Worm (Caenorhabditis elegans) whole organism, L1 larva: ENCODE results near the gene R13H4.5.

Source experiments
- C34B4.2 ChIP-seq: sonication (generic microtip); optimal IDR thresholded peaks from 2 replicates; lab custom pipeline; 2017; ENCODE audit warnings: mild to moderate bottlenecking, missing genetic modification characterization, missing compliant biosample characterization
- aha-1 ChIP-seq: fragments of 150-350 bp; optimal IDR thresholded peaks from 2 replicates; lab custom pipeline; 2014; ENCODE audit warnings: missing biosample characterization, missing genetic modification characterization
- alr-1 ChIP-seq: fragments of 200-800 bp; sonication (Bioruptor generic); optimal IDR thresholded peaks from 2 replicates; lab custom pipeline; 2018; ENCODE audit warnings: borderline replicate concordance, mild to moderate bottlenecking, missing genetic modification characterization, missing compliant biosample characterization
- aly-2 ChIP-seq: fragments of 150-350 bp; optimal IDR thresholded peaks from 2 replicates; lab custom pipeline; 2014; ENCODE audit warnings: missing biosample characterization, missing genetic modification characterization
- ama-1 ChIP-seq: fragments of 150-350 bp; optimal IDR thresholded peaks from 2 replicates; lab custom pipeline; 2014
- blmp-1 ChIP-seq: fragments of 150-350 bp; optimal IDR thresholded peaks from 2 replicates; lab custom pipeline; 2014; ENCODE audit warnings: missing biosample characterization, missing genetic modification characterization
- ceh-63 ChIP-seq: fragments of 200-800 bp; sonication (Bioruptor generic); optimal IDR thresholded peaks from 2 replicates; lab custom pipeline; 2018; ENCODE audit warnings: mild to moderate bottlenecking, missing genetic modification characterization, missing compliant biosample characterization
- ceh-8 ChIP-seq: fragments of 200-800 bp; sonication (Bioruptor generic); optimal IDR thresholded peaks from 2 replicates; lab custom pipeline; 2018; ENCODE audit warnings: mild to moderate bottlenecking, missing genetic modification characterization, moderate library complexity, missing compliant biosample characterization
- ceh-88 ChIP-seq: fragments of 200-800 bp; sonication (Bioruptor generic); IDR thresholded peaks from 2 replicates; pipeline ENCODE4 v1.3.6; 2022; ENCODE audit warnings: missing genetic modification characterization, missing compliant biosample characterization
- ceh-90 ChIP-seq: sonication (generic microtip); optimal IDR thresholded peaks from 2 replicates; lab custom pipeline; 2016; ENCODE audit warnings: missing genetic modification characterization, missing compliant biosample characterization
- dpl-1 ChIP-seq, 3 experiments: fragments of 150-350 bp in 2 of 3; sonication (generic microtip) in 1 of 3; optimal IDR thresholded peaks; 2 replicates each; lab custom pipeline; 2014 to 2017; ENCODE audit warnings: missing biosample characterization in 3 of 3, missing genetic modification characterization in 3 of 3, missing genetic modification reagents in 3 of 3
- egl-13 ChIP-seq: sonication (generic microtip); optimal IDR thresholded peaks from 2 replicates; lab custom pipeline; 2016; ENCODE audit warnings: missing genotype, missing genetic modification reagents, missing genetic modification characterization, missing compliant biosample characterization
- ets-5 ChIP-seq: fragments of 200-800 bp; sonication (Bioruptor generic); IDR thresholded peaks from 2 replicates; pipeline ENCODE4 v1.3.6; 2022; ENCODE audit warnings: missing genetic modification characterization, missing compliant biosample characterization
- fkh-4 ChIP-seq: sonication (generic microtip); optimal IDR thresholded peaks from 2 replicates; lab custom pipeline; 2016; ENCODE audit warnings: missing compliant biosample characterization, missing genetic modification characterization, borderline replicate concordance
- grh-1 ChIP-seq: fragments of 200-800 bp; sonication (Bioruptor generic); IDR thresholded peaks from 2 replicates; pipeline ENCODE4 v1.3.6; 2022; ENCODE audit warnings: missing genetic modification reagents, missing genetic modification characterization, missing compliant biosample characterization
- hlh-17 ChIP-seq: fragments of 200-800 bp; sonication (Bioruptor generic); optimal IDR thresholded peaks from 2 replicates; lab custom pipeline; 2018; ENCODE audit warnings: missing genetic modification characterization, mild to moderate bottlenecking, missing compliant biosample characterization, moderate library complexity, borderline replicate concordance
- hpl-2 ChIP-seq: fragments of 150-350 bp; optimal IDR thresholded peaks from 2 replicates; lab custom pipeline; 2014; ENCODE audit warnings: missing biosample characterization, missing genetic modification reagents, missing genetic modification characterization
- irx-1 ChIP-seq: sonication (generic microtip); optimal IDR thresholded peaks from 2 replicates; lab custom pipeline; 2016; ENCODE audit warnings: missing genetic modification characterization, missing compliant biosample characterization
- isw-1 ChIP-seq: fragments of 200-800 bp; sonication (Bioruptor generic); IDR thresholded peaks from 2 replicates; pipeline ENCODE4 v1.3.6; 2022; ENCODE audit warnings: missing genetic modification characterization, missing compliant biosample characterization
- jun-1 ChIP-seq: fragments of 150-350 bp; optimal IDR thresholded peaks from 2 replicates; lab custom pipeline; 2014; ENCODE audit warnings: missing biosample characterization, missing genetic modification reagents, missing genetic modification characterization
- lin-13 ChIP-seq: fragments of 150-350 bp; optimal IDR thresholded peaks from 2 replicates; lab custom pipeline; 2014; ENCODE audit warnings: missing biosample characterization, missing genetic modification reagents, missing genetic modification characterization
- lin-14 ChIP-seq: fragments of 200-800 bp; sonication (Bioruptor generic); optimal IDR thresholded peaks from 2 replicates; lab custom pipeline; 2018; ENCODE audit warnings: mild to moderate bottlenecking, missing genetic modification characterization, moderate library complexity, missing compliant biosample characterization
- lin-15B ChIP-seq: fragments of 150-350 bp; sonication (generic microtip); optimal IDR thresholded peaks from 3 replicates; lab custom pipeline; 2014; ENCODE audit warnings: missing biosample characterization, missing genetic modification characterization
- lin-39 ChIP-seq: fragments of 150-350 bp; optimal IDR thresholded peaks from 2 replicates; lab custom pipeline; 2014; ENCODE audit warnings: missing biosample characterization, missing genetic modification reagents, missing genetic modification characterization
- lsy-2 ChIP-seq, 2 experiments: fragments of 150-350 bp; optimal IDR thresholded peaks; 2 replicates each; lab custom pipeline; 2014; ENCODE audit warnings: missing biosample characterization in 2 of 2, missing genetic modification characterization in 2 of 2
- mdl-1 ChIP-seq, 2 experiments: fragments of 150-350 bp; optimal IDR thresholded peaks; 2 replicates each; lab custom pipeline; 2014 to 2017; ENCODE audit warnings: missing biosample characterization in 2 of 2, missing genetic modification characterization in 2 of 2, inconsistent platforms in 1 of 2
- mef-2 ChIP-seq: fragments of 150-350 bp; optimal IDR thresholded peaks from 2 replicates; lab custom pipeline; 2014; ENCODE audit warnings: missing biosample characterization, missing genetic modification characterization
- nhr-11 ChIP-seq: fragments of 150-350 bp; optimal IDR thresholded peaks from 2 replicates; lab custom pipeline; 2014; ENCODE audit warnings: missing biosample characterization, missing genetic modification characterization
- nhr-19 ChIP-seq: fragments of 200-800 bp; sonication (Bioruptor generic); conservative IDR thresholded peaks from 2 replicates; pipeline ENCODE4 v1.3.6; 2022; ENCODE audit warnings: missing genetic modification characterization, missing compliant biosample characterization
- nhr-237 ChIP-seq: fragments of 150-350 bp; optimal IDR thresholded peaks from 2 replicates; lab custom pipeline; 2014; ENCODE audit warnings: missing biosample characterization, missing genetic modification characterization
- nhr-47 ChIP-seq: sonication (generic microtip); optimal IDR thresholded peaks from 2 replicates; lab custom pipeline; 2016; ENCODE audit warnings: mild to moderate bottlenecking, missing genetic modification characterization, moderate library complexity, missing compliant biosample characterization
- nhr-71 ChIP-seq: sonication (generic microtip); optimal IDR thresholded peaks from 2 replicates; lab custom pipeline; 2016; ENCODE audit warnings: mild to moderate bottlenecking, missing genetic modification characterization, moderate library complexity, missing compliant biosample characterization
- nhr-76 ChIP-seq: sonication (generic microtip); optimal IDR thresholded peaks from 2 replicates; lab custom pipeline; 2017; ENCODE audit warnings: missing biosample characterization, missing genetic modification characterization
- nhr-77 ChIP-seq: fragments of 150-350 bp; optimal IDR thresholded peaks from 2 replicates; lab custom pipeline; 2014; ENCODE audit warnings: missing biosample characterization, missing genetic modification characterization
- nhr-84 ChIP-seq: sonication (generic microtip); optimal IDR thresholded peaks from 2 replicates; lab custom pipeline; 2017; ENCODE audit warnings: missing biosample characterization, missing genetic modification characterization
- nhr-85 ChIP-seq: sonication (generic microtip); peaks from one replicate; lab custom pipeline; 2016; ENCODE audit warnings: missing genetic modification characterization, inconsistent platforms, missing compliant biosample characterization
- nhr-90 ChIP-seq: sonication (generic microtip); optimal IDR thresholded peaks from 2 replicates; lab custom pipeline; 2016; ENCODE audit warnings: mild to moderate bottlenecking, missing genetic modification characterization, missing compliant biosample characterization; ENCODE audit not compliant: poor library complexity
- pax-3 ChIP-seq: fragments of 200-800 bp; sonication (Bioruptor generic); optimal IDR thresholded peaks from 2 replicates; lab custom pipeline; 2018; ENCODE audit warnings: mild to moderate bottlenecking, missing genetic modification characterization, moderate library complexity, missing compliant biosample characterization
- pqm-1 ChIP-seq: sonication (generic microtip); optimal IDR thresholded peaks from 3 replicates; lab custom pipeline; 2017; ENCODE audit warnings: missing biosample characterization, missing genetic modification characterization
- rnt-1 ChIP-seq: sonication (generic microtip); optimal IDR thresholded peaks from 2 replicates; lab custom pipeline; 2016; ENCODE audit warnings: mild to moderate bottlenecking, missing genetic modification characterization, moderate library complexity, missing compliant biosample characterization
- snpc-4 ChIP-seq: fragments of 150-350 bp; optimal IDR thresholded peaks from 2 replicates; lab custom pipeline; 2014; ENCODE audit warnings: missing biosample characterization, missing genetic modification characterization
- snu-23 ChIP-seq: sonication (generic microtip); optimal IDR thresholded peaks from 2 replicates; lab custom pipeline; 2016; ENCODE audit warnings: missing genetic modification characterization, missing compliant biosample characterization
- sox-4 ChIP-seq: sonication (generic microtip); optimal IDR thresholded peaks from 2 replicates; lab custom pipeline; 2016; ENCODE audit warnings: missing genetic modification characterization, missing compliant biosample characterization
- sup-37 ChIP-seq: fragments of 200-800 bp; sonication (Bioruptor generic); optimal IDR thresholded peaks from 2 replicates; lab custom pipeline; 2018; ENCODE audit warnings: mild to moderate bottlenecking, missing genetic modification characterization, missing compliant biosample characterization
- swsn-7 ChIP-seq: sonication (generic microtip); optimal IDR thresholded peaks from 2 replicates; lab custom pipeline; 2016; ENCODE audit warnings: missing genetic modification characterization, missing compliant biosample characterization
- tlp-1 ChIP-seq: fragments of 150-350 bp; optimal IDR thresholded peaks from 2 replicates; lab custom pipeline; 2014; ENCODE audit warnings: missing biosample characterization, missing genetic modification characterization
- unc-30 ChIP-seq: sonication (generic microtip); optimal IDR thresholded peaks from 2 replicates; lab custom pipeline; 2017; ENCODE audit warnings: missing biosample characterization, missing genetic modification characterization
- unc-62 ChIP-seq: fragments of 150-350 bp; optimal IDR thresholded peaks from 2 replicates; lab custom pipeline; 2014; ENCODE audit warnings: missing biosample characterization, missing genetic modification reagents, missing genetic modification characterization
- unc-98 ChIP-seq: fragments of 200-800 bp; sonication (Bioruptor generic); IDR thresholded peaks from 2 replicates; pipeline ENCODE4 v1.3.6; 2022; ENCODE audit warnings: missing genetic modification characterization, missing compliant biosample characterization
- vab-15 ChIP-seq: sonication (generic microtip); optimal IDR thresholded peaks from 2 replicates; lab custom pipeline; 2017; ENCODE audit warnings: missing genotype, mild to moderate bottlenecking, missing genetic modification characterization, missing compliant biosample characterization
- xbp-1 ChIP-seq: sonication (generic microtip); optimal IDR thresholded peaks from 2 replicates; lab custom pipeline; 2016; ENCODE audit warnings: missing genetic modification characterization, missing compliant biosample characterization
- zag-1 ChIP-seq: fragments of 150-350 bp; optimal IDR thresholded peaks from 2 replicates; lab custom pipeline; 2014; ENCODE audit warnings: missing biosample characterization, missing genetic modification characterization
- ztf-11 ChIP-seq, 2 experiments: sonication (generic microtip); optimal IDR thresholded peaks; 2 replicates each; lab custom pipeline; 2016 to 2017; ENCODE audit warnings: missing genetic modification characterization in 2 of 2, missing biosample characterization in 1 of 2, missing compliant biosample characterization in 1 of 2
- ztf-4 ChIP-seq: fragments of 150-350 bp; optimal IDR thresholded peaks from 2 replicates; lab custom pipeline; 2014; ENCODE audit warnings: missing biosample characterization, missing genetic modification characterization

The R13H4.5 gene

DNA sequence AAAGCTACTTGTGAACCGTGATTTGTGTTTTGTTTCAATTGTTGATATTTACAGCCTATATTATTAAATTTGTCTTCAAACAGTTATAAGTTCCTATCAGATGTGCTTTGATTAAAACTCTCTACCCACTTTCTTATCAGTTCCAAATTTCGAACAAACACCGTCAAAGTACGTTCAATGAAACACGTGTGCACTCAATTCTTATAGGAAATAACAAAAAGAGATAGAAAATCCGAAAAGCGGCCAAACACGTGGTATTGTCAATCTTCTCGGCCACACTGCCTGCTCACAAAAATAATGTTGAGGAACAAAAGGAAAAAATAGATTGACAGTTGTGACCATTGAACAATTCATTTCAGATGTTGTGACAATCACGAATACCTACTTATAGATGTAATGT, 25.5 kb downstream of the R13H4.5 start (continued):
- TF ChIP-seq tlp-1 (no peak), ztf-4 (tag; lab: Kevin White, UChicago) (peak; percentile 50), nhr-77 (tag; lab: Kevin White, UChicago) (peak; percentile 36), C34B4.2 (tag; lab: Kevin White, UChicago) (no peak), nhr-11 (tag; lab: Kevin White, UChicago) (no peak), unc-62 (no peak), nhr-84 (no peak), lsy-2 (tag; optimal IDR thresholded peaks at IDR 0.05; lab: Kevin White, UChicago) (peak; percentile 51 to 56), sup-37 (GFP tag; lab: Kevin White, UChicago) (peak; percentile 39), nhr-47 (tag; lab: Kevin White, UChicago) (peak; percentile 60), irx-1 (tag; lab: Kevin White, UChicago) (peak; percentile 13), ceh-8 (GFP tag; lab: Kevin White, UChicago) (no peak), ceh-90 (no peak), blmp-1 (peak; percentile 54), ceh-88 (GFP tag; lab: Robert Waterston, UW) (peak; percentile 56; the same call in 1 of the 2 replicates), swsn-7 (peak; percentile 62), unc-30 (tag; lab: Kevin White, UChicago) (no peak), ceh-63 (GFP tag; lab: Kevin White, UChicago) (no peak), nhr-19 (GFP tag; lab: Robert Waterston, UW) (peak; percentile 99), jun-1 (peak; percentile 23), nhr-237 (tag; lab: Kevin White, UChicago) (no peak), rnt-1 (peak; percentile 75), fkh-4 (tag; lab: Kevin White, UChicago) (no peak), alr-1 (tag; lab: Kevin White, UChicago) (no peak), lin-13 (GFP tag; lab: Kevin White, UChicago) (peak; percentile 58), lin-39 (tag; lab: Kevin White, UChicago) (peak; percentile 18), aly-2 (tag; lab: Kevin White, UChicago) (no peak), dpl-1 (GFP tag; optimal IDR thresholded peaks at IDR 0.05; lab: Kevin White, UChicago) (peak in 2 of 3 experiments; percentile 24 to 51), ets-5 (no peak), vab-15 (tag; lab: Kevin White, UChicago) (no peak), aha-1 (tag; lab: Kevin White, UChicago) (no peak), sox-4 (no peak), nhr-85 (peak; percentile 90), lin-15B (tag; lab: Kevin White, UChicago) (no peak), ama-1 (lab: Kevin White, UChicago) (peak; percentile 10), zag-1 (tag; lab: Kevin White, UChicago) (no peak), hlh-17 (GFP tag; lab: Kevin White, UChicago) (no peak), pqm-1 (tag; lab: Kevin White, UChicago) (no peak), grh-1 (GFP tag; lab: Robert Waterston, UW) (peak; percentile 41; the same call in 1 of the 2 replicates), isw-1 (no peak), ztf-11 (tag; optimal IDR thresholded peaks at IDR 0.05; lab: Kevin White, UChicago) (no peak), snpc-4 (tag; lab: Kevin White, UChicago) (peak; percentile 31), mdl-1 (tag; optimal IDR thresholded peaks at IDR 0.05; lab: Kevin White, UChicago) (peak in 1 of 2 experiments; percentile 96), hpl-2 (GFP tag; lab: Kevin White, UChicago) (no peak), xbp-1 (tag; lab: Kevin White, UChicago) (peak; percentile 31), pax-3 (tag; lab: Kevin White, UChicago) (peak; percentile 21), lin-14 (GFP tag; lab: Kevin White, UChicago) (peak; percentile 94), egl-13 (tag; lab: Kevin White, UChicago) (no peak), mef-2 (no peak), unc-98 (GFP tag; lab: Robert Waterston, UW) (no peak), nhr-71 (tag; lab: Kevin White, UChicago) (peak; percentile 96), nhr-76 (tag; lab: Kevin White, UChicago) (no peak), nhr-90 (tag; lab: Kevin White, UChicago) (peak; percentile 83), snu-23 (GFP tag; lab: Kevin White, UChicago) (peak; percentile 91)
